Worm (Caenorhabditis elegans) whole organism, early embryonic: ENCODE measurements around the gene Y51A2D.1.

Experiments
- F13C5.2 ChIP-seq: sonication (generic microtip); optimal IDR thresholded peaks from 2 replicates; lab custom pipeline; 2017; ENCODE audit warnings: mild to moderate bottlenecking, missing genetic modification characterization, inconsistent platforms, missing compliant biosample characterization
- ama-1 ChIP-seq: fragments of 150-350 bp; optimal IDR thresholded peaks from 2 replicates; lab custom pipeline; 2014
- ceh-36 ChIP-seq: sonication (generic microtip); optimal IDR thresholded peaks from 2 replicates; lab custom pipeline; 2016; ENCODE audit warnings: missing genetic modification characterization, inconsistent platforms, missing compliant biosample characterization
- ets-7 ChIP-seq: sonication (generic microtip); optimal IDR thresholded peaks from 2 replicates; lab custom pipeline; 2016; ENCODE audit warnings: missing genotype, missing genetic modification characterization, missing compliant biosample characterization
- flt-1 ChIP-seq: fragments of 200-800 bp; sonication (Bioruptor generic); IDR thresholded peaks from 2 replicates; pipeline ENCODE4 v1.3.6; 2022; ENCODE audit warnings: missing genetic modification characterization, missing compliant biosample characterization
- hmbx-1 ChIP-seq: sonication (generic microtip); optimal IDR thresholded peaks from 2 replicates; lab custom pipeline; 2016; ENCODE audit warnings: mild to moderate bottlenecking, missing genetic modification characterization, missing compliant biosample characterization
- hnd-1 ChIP-seq: sonication (generic microtip); optimal IDR thresholded peaks from 2 replicates; lab custom pipeline; 2016; ENCODE audit warnings: missing genetic modification characterization, missing compliant biosample characterization
- pes-1 ChIP-seq: fragments of 200-800 bp; sonication (Bioruptor generic); IDR thresholded peaks from 2 replicates; pipeline ENCODE4 v1.3.6; 2022; ENCODE audit warnings: missing genetic modification reagents, missing genetic modification characterization, missing compliant biosample characterization
- scrt-1 ChIP-seq: fragments of 200-800 bp; sonication (Bioruptor generic); IDR thresholded peaks from 2 replicates; pipeline ENCODE4 v1.3.6; 2022; ENCODE audit warnings: missing genetic modification characterization, missing compliant biosample characterization
- sea-1 ChIP-seq: fragments of 200-800 bp; sonication (Bioruptor generic); conservative IDR thresholded peaks from 2 replicates; pipeline ENCODE4 v1.3.6; 2022; ENCODE audit warnings: missing genetic modification characterization, missing compliant biosample characterization
- tbx-11 ChIP-seq: fragments of 200-800 bp; sonication (Bioruptor generic); IDR thresholded peaks from 2 replicates; pipeline ENCODE4 v1.3.6; 2022; ENCODE audit warnings: missing genetic modification characterization, missing compliant biosample characterization
- tbx-37 ChIP-seq: fragments of 200-800 bp; sonication (Bioruptor generic); conservative IDR thresholded peaks from 2 replicates; pipeline ENCODE4 v1.3.6; 2022; ENCODE audit warnings: missing genetic modification reagents, missing genetic modification characterization, missing compliant biosample characterization
- tra-4 ChIP-seq: sonication (generic microtip); optimal IDR thresholded peaks from 2 replicates; lab custom pipeline; 2017; ENCODE audit warnings: missing genetic modification characterization, missing compliant biosample characterization

DNA sequence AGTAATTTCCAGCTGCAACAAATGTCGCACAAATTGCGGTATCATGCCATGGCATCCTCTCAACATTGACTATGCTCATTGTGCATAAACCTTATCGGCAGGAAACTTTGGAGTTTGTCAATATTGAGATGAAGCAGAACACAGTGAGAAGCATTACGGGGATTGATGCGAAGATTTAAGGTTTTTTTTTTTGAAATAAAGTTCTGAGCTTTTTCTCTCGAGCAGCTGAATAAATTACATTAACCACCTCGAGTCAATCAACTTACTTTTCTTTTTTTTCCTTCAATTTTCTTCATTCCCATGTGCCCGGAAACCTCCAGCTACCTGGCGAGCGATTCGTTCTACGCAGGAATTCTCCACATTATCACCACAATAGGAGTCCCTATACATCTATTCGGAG lies 32.6 kb upstream of the Y51A2D.1 start, which contains the start of gene srh-179:
- TF ChIP-seq ama-1 (lab: Kevin White, UChicago) (no peak), hnd-1 (no peak), tra-4 (tag; lab: Kevin White, UChicago) (no peak), scrt-1 (no peak), ceh-36 (tag; lab: Kevin White, UChicago) (no peak), flt-1 (GFP tag; lab: Robert Waterston, UW) (no peak), F13C5.2 (tag; lab: Kevin White, UChicago) (no peak), tbx-11 (no peak), hmbx-1 (tag; lab: Kevin White, UChicago) (no peak), sea-1 (no peak), pes-1 (no peak), tbx-37 (GFP tag; lab: Robert Waterston, UW) (no peak), ets-7 (tag; lab: Kevin White, UChicago) (no peak)
